Fruit fly (Drosophila melanogaster) whole organism, embryonic: Measurements from ENCODE around the gene CG14818.

ENCODE experiments used
- B-H2 ChIP-seq: fragments of 200-800 bp; sonication (Bioruptor generic); optimal IDR thresholded peaks from 2 replicates; lab custom pipeline; 2018; ENCODE audit warnings: missing biosample characterization, mild to moderate bottlenecking, missing genetic modification characterization
- BEAF-32 ChIP-seq: fragments of 200-800 bp; sonication (Bioruptor generic); optimal IDR thresholded peaks from 3 replicates; lab custom pipeline; 2017; ENCODE audit warnings: missing biosample characterization, missing genetic modification characterization, mild to moderate bottlenecking, moderate library complexity, missing genetic modification reagents
- Blimp-1 ChIP-seq: fragments of 200-800 bp; sonication (Bioruptor generic); optimal IDR thresholded peaks from 3 replicates; lab custom pipeline; 2018; ENCODE audit warnings: missing biosample characterization, missing genetic modification characterization, mild to moderate bottlenecking, moderate library complexity, missing genetic modification reagents
- C15 ChIP-seq: fragments of 200-800 bp; sonication (Bioruptor generic); IDR thresholded peaks from 3 replicates; pipeline ENCODE4 v1.3.6; 2022; ENCODE audit warnings: missing biosample characterization, missing genetic modification characterization
- CG12236 ChIP-seq: fragments of 200-800 bp; sonication (Bioruptor generic); optimal IDR thresholded peaks from 2 replicates; lab custom pipeline; 2016; ENCODE audit warnings: missing biosample characterization, missing genetic modification characterization
- CG12391 ChIP-seq: fragments of 200-800 bp; sonication (Bioruptor generic); optimal IDR thresholded peaks from 3 replicates; lab custom pipeline; 2018; ENCODE audit warnings: missing biosample characterization, mild to moderate bottlenecking, missing genetic modification characterization, moderate library complexity
- CG12769 ChIP-seq: fragments of 200-800 bp; sonication (Bioruptor generic); optimal IDR thresholded peaks from 2 replicates; lab custom pipeline; 2019; ENCODE audit warnings: missing biosample characterization, mild to moderate bottlenecking, missing genetic modification characterization, moderate library complexity
- CG13296 ChIP-seq: fragments of 200-800 bp; sonication (Bioruptor generic); optimal IDR thresholded peaks from 3 replicates; lab custom pipeline; 2018; ENCODE audit warnings: missing biosample characterization, mild to moderate bottlenecking, missing genetic modification characterization
- CG14014 ChIP-seq: fragments of 200-800 bp; sonication (Bioruptor generic); IDR thresholded peaks from 2 replicates; pipeline ENCODE4 v1.3.6; 2022; ENCODE audit warnings: missing biosample characterization, missing genetic modification characterization
- CG15269 ChIP-seq: fragments of 200-800 bp; sonication (Bioruptor generic); optimal IDR thresholded peaks from 2 replicates; lab custom pipeline; 2018; ENCODE audit warnings: missing biosample characterization, mild to moderate bottlenecking, missing genetic modification characterization, moderate library complexity
- CG18599 ChIP-seq: fragments of 200-800 bp; sonication (Bioruptor generic); optimal IDR thresholded peaks from 3 replicates; lab custom pipeline; 2017; ENCODE audit warnings: missing biosample characterization, missing genetic modification characterization, mild to moderate bottlenecking, moderate library complexity, missing genetic modification reagents
- CG3065 ChIP-seq: fragments of 200-800 bp; sonication (Bioruptor generic); optimal IDR thresholded peaks from 2 replicates; lab custom pipeline; 2016; ENCODE audit warnings: missing biosample characterization, missing genetic modification characterization
- CG42726 ChIP-seq: fragments of 200-800 bp; sonication (Bioruptor generic); IDR thresholded peaks from 2 replicates; pipeline ENCODE4 v1.3.6; 2022; ENCODE audit warnings: missing biosample characterization, missing genetic modification characterization; ENCODE audit not compliant: partially characterized antibody
- CG4404 ChIP-seq: fragments of 200-800 bp; sonication (Bioruptor generic); IDR thresholded peaks from 2 replicates; pipeline ENCODE4 v1.3.6; 2022; ENCODE audit warnings: missing biosample characterization, missing genetic modification characterization
- CG6654 ChIP-seq: fragments of 200-800 bp; sonication (Bioruptor generic); optimal IDR thresholded peaks from 2 replicates; lab custom pipeline; 2017; ENCODE audit warnings: missing biosample characterization, mild to moderate bottlenecking, missing genetic modification characterization
- CG6689 ChIP-seq: fragments of 200-800 bp; sonication (Bioruptor generic); IDR thresholded peaks from 2 replicates; pipeline ENCODE4 v1.3.6; 2022; ENCODE audit warnings: missing biosample characterization, missing genetic modification characterization
- CG7786 ChIP-seq: fragments of 200-800 bp; sonication (Bioruptor generic); optimal IDR thresholded peaks from 2 replicates; lab custom pipeline; 2016; ENCODE audit warnings: missing biosample characterization, missing genetic modification characterization
- CG8281 ChIP-seq: fragments of 200-800 bp; sonication (Bioruptor generic); optimal IDR thresholded peaks from 2 replicates; lab custom pipeline; 2018; ENCODE audit warnings: missing biosample characterization, mild to moderate bottlenecking, missing genetic modification characterization, moderate library complexity
- CG9437 ChIP-seq: fragments of 200-800 bp; sonication (Bioruptor generic); optimal IDR thresholded peaks from 2 replicates; lab custom pipeline; 2018; ENCODE audit warnings: missing biosample characterization, mild to moderate bottlenecking, missing genetic modification characterization
- CrebB ChIP-seq: fragments of 200-800 bp; sonication (Bioruptor generic); optimal IDR thresholded peaks from 3 replicates; lab custom pipeline; 2018; ENCODE audit warnings: missing biosample characterization, mild to moderate bottlenecking, missing genetic modification characterization
- Doc3 ChIP-seq: fragments of 200-800 bp; sonication (Bioruptor generic); IDR thresholded peaks from 3 replicates; pipeline ENCODE4 v1.3.6; 2022; ENCODE audit warnings: missing biosample characterization, missing genetic modification characterization; ENCODE audit not compliant: partially characterized antibody
- Ets65A ChIP-seq: fragments of 200-800 bp; sonication (Bioruptor generic); peaks from one replicate; lab custom pipeline; 2016; ENCODE audit warnings: missing biosample characterization, missing genetic modification characterization
- Ets97D ChIP-seq: fragments of 200-800 bp; sonication (Bioruptor generic); optimal IDR thresholded peaks from 3 replicates; lab custom pipeline; 2016; ENCODE audit warnings: missing biosample characterization, missing genetic modification characterization
- Fer2 ChIP-seq: fragments of 200-800 bp; sonication (Bioruptor generic); optimal IDR thresholded peaks from 2 replicates; lab custom pipeline; 2018; ENCODE audit warnings: missing biosample characterization, mild to moderate bottlenecking, missing genetic modification characterization, moderate library complexity
- H15 ChIP-seq: fragments of 200-800 bp; sonication (Bioruptor generic); IDR thresholded peaks from 3 replicates; pipeline ENCODE4 v1.3.6; 2022; ENCODE audit warnings: missing biosample characterization, missing genetic modification characterization
- HmgD ChIP-seq: fragments of 200-800 bp; sonication (Bioruptor generic); optimal IDR thresholded peaks from 3 replicates; lab custom pipeline; 2016; ENCODE audit warnings: missing biosample characterization, missing genetic modification characterization
- Hsf ChIP-seq: fragments of 200-800 bp; sonication (Bioruptor generic); optimal IDR thresholded peaks from 3 replicates; lab custom pipeline; 2016; ENCODE audit warnings: missing biosample characterization, missing genetic modification characterization
- MESR4 ChIP-seq: fragments of 200-800 bp; sonication (Bioruptor generic); optimal IDR thresholded peaks from 2 replicates; lab custom pipeline; 2018; ENCODE audit warnings: missing biosample characterization, mild to moderate bottlenecking, missing genetic modification characterization, moderate library complexity
- Med ChIP-seq: fragments of 200-800 bp; sonication (Bioruptor generic); peaks from one replicate; lab custom pipeline; 2016; ENCODE audit warnings: missing biosample characterization, missing genetic modification characterization, mild to moderate bottlenecking, inconsistent platforms, moderate library complexity
- Six4 ChIP-seq: fragments of 200-800 bp; sonication (Bioruptor generic); optimal IDR thresholded peaks from 2 replicates; lab custom pipeline; 2016; ENCODE audit warnings: missing biosample characterization, missing genetic modification characterization
- Trl ChIP-seq, 3 experiments: fragments of >200 bp in 2 of 3; fragments of 200-800 bp in 1 of 3; sonication (Bioruptor generic) in 1 of 3; optimal IDR thresholded peaks; 2 replicates in 1 of 3; 3 replicates in 2 of 3; lab custom pipeline; 2016 to 2017; ENCODE audit warnings: missing biosample characterization in 1 of 3, missing genetic modification characterization in 1 of 3
- aop ChIP-seq: fragments of 200-800 bp; sonication (Bioruptor generic); IDR thresholded peaks from 2 replicates; pipeline ENCODE4 v1.3.6; 2022; ENCODE audit warnings: missing biosample characterization, missing genetic modification characterization
- ash1 ChIP-seq: fragments of 200-800 bp; sonication (Bioruptor generic); optimal IDR thresholded peaks from 2 replicates; lab custom pipeline; 2018; ENCODE audit warnings: missing biosample characterization, mild to moderate bottlenecking, missing genetic modification characterization
- crc ChIP-seq: fragments of 200-800 bp; sonication (Bioruptor generic); optimal IDR thresholded peaks from 2 replicates; lab custom pipeline; 2016; ENCODE audit warnings: missing biosample characterization, missing genetic modification characterization
- dati ChIP-seq: fragments of 200-800 bp; sonication (Bioruptor generic); IDR thresholded peaks from 2 replicates; pipeline ENCODE4 v1.3.6; 2022; ENCODE audit warnings: missing biosample characterization, missing genetic modification characterization
- dm ChIP-seq: fragments of 200-800 bp; sonication (Bioruptor generic); optimal IDR thresholded peaks from 3 replicates; lab custom pipeline; 2016; ENCODE audit warnings: missing biosample characterization, missing genetic modification characterization
- gem ChIP-seq: fragments of 200-800 bp; sonication (Bioruptor generic); optimal IDR thresholded peaks from 2 replicates; lab custom pipeline; 2019; ENCODE audit warnings: missing biosample characterization, mild to moderate bottlenecking, missing genetic modification characterization, moderate library complexity
- hth ChIP-seq: fragments of >200 bp; optimal IDR thresholded peaks from 2 replicates; lab custom pipeline; 2017; ENCODE audit warnings: inconsistent platforms
- klu ChIP-seq: fragments of 200-800 bp; sonication (Bioruptor generic); IDR thresholded peaks from 2 replicates; pipeline ENCODE4 v1.3.6; 2022; ENCODE audit warnings: missing biosample characterization, missing genetic modification characterization
- lilli ChIP-seq: fragments of 200-800 bp; sonication (Bioruptor generic); optimal IDR thresholded peaks from 3 replicates; lab custom pipeline; 2016; ENCODE audit warnings: missing biosample characterization, missing genetic modification characterization
- onecut ChIP-seq: fragments of 200-800 bp; sonication (Bioruptor generic); IDR thresholded peaks from 2 replicates; pipeline ENCODE4 v1.3.6; 2022; ENCODE audit warnings: missing biosample characterization, missing genetic modification characterization
- phol ChIP-seq: fragments of 200-800 bp; sonication (Bioruptor generic); optimal IDR thresholded peaks from 3 replicates; lab custom pipeline; 2018; ENCODE audit warnings: missing biosample characterization, mild to moderate bottlenecking, missing genetic modification characterization, moderate library complexity
- pnt ChIP-seq: fragments of 200-800 bp; sonication (Bioruptor generic); optimal IDR thresholded peaks from 3 replicates; lab custom pipeline; 2016; ENCODE audit warnings: missing biosample characterization, missing genetic modification characterization
- schlank ChIP-seq: fragments of 200-800 bp; sonication (Bioruptor generic); optimal IDR thresholded peaks from 2 replicates; lab custom pipeline; 2018; ENCODE audit warnings: missing biosample characterization, mild to moderate bottlenecking, missing genetic modification characterization
- slp2 ChIP-seq: fragments of 200-800 bp; sonication (Bioruptor generic); optimal IDR thresholded peaks from 2 replicates; lab custom pipeline; 2016; ENCODE audit warnings: missing biosample characterization, missing genetic modification characterization
- ssp ChIP-seq: fragments of 200-800 bp; sonication (Bioruptor generic); IDR thresholded peaks from 2 replicates; pipeline ENCODE4 v1.3.6; 2022; ENCODE audit warnings: missing biosample characterization, missing genetic modification characterization
- twi ChIP-seq: fragments of 200-800 bp; optimal IDR thresholded peaks from 2 replicates; lab custom pipeline; 2019; ENCODE audit warnings: missing biosample characterization, mild to moderate bottlenecking, missing genetic modification characterization, moderate library complexity
- unpg ChIP-seq: fragments of 200-800 bp; sonication (Bioruptor generic); optimal IDR thresholded peaks from 3 replicates; lab custom pipeline; 2018; ENCODE audit warnings: missing biosample characterization, mild to moderate bottlenecking, missing genetic modification characterization, moderate library complexity
- zfh1 ChIP-seq: fragments of 200-800 bp; sonication (Bioruptor generic); IDR thresholded peaks from 3 replicates; pipeline ENCODE4 v1.3.6; 2022; ENCODE audit warnings: missing biosample characterization, missing genetic modification characterization

CG14818 gene

dm6 chrX:1830396-1831218 is 49.0 kb downstream of the CG14818 start (continued):
- TF ChIP-seq slp2 (GFP tag; lab: Kevin White, UChicago) = peak; percentile 86
- peak; percentile 82 for TF ChIP-seq CG4404
- peak; percentile 91 for TF ChIP-seq aop (GFP tag; lab: Robert Waterston, UW)
- peak; percentile 85 for TF ChIP-seq twi (tag; lab: Kevin White, UChicago)
- TF ChIP-seq Ets65A = peak; percentile 99
- peak; percentile 94 for TF ChIP-seq CG7786 (GFP tag; lab: Kevin White, UChicago)
- peak; percentile 85 for TF ChIP-seq HmgD
- TF ChIP-seq CG42726 (GFP tag; lab: Robert Waterston, UW) = no peak
- peak; percentile 99 for TF ChIP-seq Med (GFP tag; lab: Kevin White, UChicago)
- TF ChIP-seq ash1 = peak; percentile 64
- peak; percentile 88 for TF ChIP-seq schlank
- TF ChIP-seq CG18599 (GFP tag; lab: Kevin White, UChicago) = peak; percentile 96
- peak; percentile 75 for TF ChIP-seq CG3065 (GFP tag; lab: Kevin White, UChicago)
- TF ChIP-seq onecut (GFP tag; lab: Robert Waterston, UW) = peak; percentile 92
- peak; percentile 58 for TF ChIP-seq MESR4 (GFP tag; lab: Kevin White, UChicago)
- TF ChIP-seq H15 (GFP tag; lab: Robert Waterston, UW) = peak; percentile 98
- TF ChIP-seq CG13296 (GFP tag; lab: Kevin White, UChicago) = peak; percentile 95
- peak; percentile 81 for TF ChIP-seq CG8281 (tag; lab: Kevin White, UChicago)
- TF ChIP-seq C15 (GFP tag; lab: Robert Waterston, UW) = peak; percentile 94
- TF ChIP-seq Hsf (GFP tag; lab: Kevin White, UChicago) = peak; percentile 94
- peak; percentile 99 for TF ChIP-seq unpg
- TF ChIP-seq Doc3 (GFP tag; lab: Robert Waterston, UW) = no peak
- peak; percentile 97 for TF ChIP-seq lilli (GFP tag; lab: Kevin White, UChicago)
- peak; percentile 82 for TF ChIP-seq Ets97D (GFP tag; lab: Kevin White, UChicago)
- TF ChIP-seq CG12769 (tag; lab: Kevin White, UChicago) = peak; percentile 99
- peak; percentile 93 for TF ChIP-seq CG9437
- TF ChIP-seq hth (lab: Kevin White, UChicago) = no peak
- peak; percentile 82 for TF ChIP-seq CG12236
- peak; percentile 92 for TF ChIP-seq pnt (GFP tag; lab: Kevin White, UChicago)
- peak; percentile 94 for TF ChIP-seq phol (tag; lab: Kevin White, UChicago)
- peak; percentile 98 for TF ChIP-seq zfh1 (GFP tag; lab: Robert Waterston, UW)
- TF ChIP-seq dati (GFP tag; lab: Robert Waterston, UW) = peak; percentile 95
- peak; percentile 97 for TF ChIP-seq CG15269 (tag; lab: Kevin White, UChicago)
- TF ChIP-seq B-H2 (GFP tag; lab: Kevin White, UChicago) = peak; percentile 83
- peak; percentile 88 for TF ChIP-seq ssp (GFP tag; lab: Robert Waterston, UW)
- peak; percentile 96 for TF ChIP-seq CG12391
- peak; percentile 88 for TF ChIP-seq klu (GFP tag; lab: Robert Waterston, UW)
- peak; percentile 96 for TF ChIP-seq CrebB (tag; lab: Kevin White, UChicago)
- peak; percentile 83 for TF ChIP-seq CG6654 (GFP tag; lab: Kevin White, UChicago)
- TF ChIP-seq dm (GFP tag; lab: Kevin White, UChicago) = peak; percentile 97
- peak; percentile 96 for TF ChIP-seq CG6689
- TF ChIP-seq crc = peak; percentile 89
- peak; percentile 88 for TF ChIP-seq Fer2
- peak; percentile 13 for TF ChIP-seq BEAF-32 (GFP tag; lab: Kevin White, UChicago)
- TF ChIP-seq CG14014 (GFP tag; lab: Robert Waterston, UW) = peak; percentile 98
- peak; percentile 95 for TF ChIP-seq Blimp-1 (GFP tag; lab: Kevin White, UChicago)
- peak; percentile 88 for TF ChIP-seq Six4 (GFP tag; lab: Kevin White, UChicago)
- peak; percentile 97 for TF ChIP-seq gem
- peak; percentile 68 to 84 for TF ChIP-seq Trl (optimal IDR thresholded peaks at IDR 0.05; lab: Kevin White, UChicago)
- peak; percentile 95 for TF ChIP-seq Trl (GFP tag; optimal IDR thresholded peaks at IDR 0.05; lab: Kevin White, UChicago)
